Worm (Caenorhabditis elegans) whole organism, L4 larva: ENCODE data around the gene T05C3.6.

Experiments
- F26F4.8 ChIP-seq: fragments of 200-800 bp; sonication (Bioruptor generic); conservative IDR thresholded peaks from 2 replicates; pipeline ENCODE4 v1.3.6; 2022; ENCODE audit warnings: missing genetic modification characterization, missing compliant biosample characterization
- dmd-8 ChIP-seq: fragments of 200-800 bp; sonication (Bioruptor generic); IDR thresholded peaks from 2 replicates; pipeline ENCODE4 v1.3.6; 2022; ENCODE audit warnings: missing genetic modification characterization, missing compliant biosample characterization
- dve-1 ChIP-seq: sonication (generic microtip); optimal IDR thresholded peaks from 2 replicates; lab custom pipeline; 2017; ENCODE audit warnings: antibody characterized with exemption, mild to moderate bottlenecking, missing genetic modification characterization, missing compliant biosample characterization; ENCODE audit not compliant: insufficient read depth
- egl-27 ChIP-seq: sonication (generic microtip); optimal IDR thresholded peaks from 3 replicates; lab custom pipeline; 2017; ENCODE audit warnings: missing biosample characterization, missing genetic modification reagents, missing genetic modification characterization
- fkh-10 ChIP-seq: fragments of 150-350 bp; optimal IDR thresholded peaks from 2 replicates; lab custom pipeline; 2014; ENCODE audit warnings: missing biosample characterization, missing genetic modification reagents, missing genetic modification characterization
- madf-9 ChIP-seq: fragments of 200-800 bp; sonication (Bioruptor generic); conservative IDR thresholded peaks from 2 replicates; pipeline ENCODE4 v1.3.6; 2022; ENCODE audit warnings: missing genetic modification reagents, missing genetic modification characterization, missing compliant biosample characterization
- sdz-12 ChIP-seq: fragments of 200-800 bp; sonication (Bioruptor generic); optimal IDR thresholded peaks from 2 replicates; lab custom pipeline; 2018; ENCODE audit warnings: mild to moderate bottlenecking, missing genetic modification characterization, missing compliant biosample characterization

DNA sequence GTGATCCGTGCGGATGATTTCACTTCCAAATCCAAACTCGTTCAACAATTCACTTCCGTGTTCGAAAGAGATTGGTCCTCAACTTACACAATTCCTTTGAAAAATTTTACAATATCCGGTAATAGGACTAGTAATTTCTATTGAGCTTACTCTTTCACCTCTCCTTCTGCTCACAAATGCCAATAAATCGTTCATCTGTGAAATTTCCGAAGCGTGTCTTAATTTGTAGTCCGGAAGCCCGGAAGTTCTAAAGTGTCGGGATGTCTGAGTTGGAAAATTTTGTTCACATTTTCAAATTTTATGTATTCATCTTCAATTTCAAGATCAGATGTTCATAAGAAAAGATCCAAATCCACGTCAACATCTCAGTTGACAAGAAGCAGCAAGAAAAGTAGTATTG lies 3.2 kb downstream of the T05C3.6 start, which contains the start of gene T05C3.2:
- no peak for TF ChIP-seq dve-1 (tag; lab: Kevin White, UChicago)
- TF ChIP-seq egl-27 (tag; lab: Kevin White, UChicago), result no peak
- TF ChIP-seq fkh-10 (GFP tag; lab: Kevin White, UChicago), result no peak
- TF ChIP-seq sdz-12, result no peak
- TF ChIP-seq F26F4.8 (GFP tag; lab: Robert Waterston, UW), result no peak
- TF ChIP-seq dmd-8 (GFP tag; lab: Robert Waterston, UW), result no peak
- no peak for TF ChIP-seq madf-9 (GFP tag; lab: Robert Waterston, UW)
